Fruit fly (Drosophila melanogaster) whole organism, embryonic: ENCODE measurements around the gene Son.

ENCODE experiments used
- Abd-B ChIP-seq: fragments of 200-800 bp; sonication (Bioruptor generic); optimal IDR thresholded peaks from 2 replicates; lab custom pipeline; 2018; ENCODE audit warnings: missing biosample characterization, mild to moderate bottlenecking, missing genetic modification characterization, moderate library complexity
- CG10321 ChIP-seq: fragments of 200-800 bp; sonication (Bioruptor generic); IDR thresholded peaks from 2 replicates; pipeline ENCODE4 v1.3.6; 2022; ENCODE audit warnings: missing biosample characterization, missing genetic modification characterization
- CG11093 ChIP-seq: fragments of 200-800 bp; sonication (Bioruptor generic); IDR thresholded peaks from 3 replicates; pipeline ENCODE4 v1.3.6; 2022; ENCODE audit warnings: missing biosample characterization, missing genetic modification characterization
- CG11456 ChIP-seq: fragments of 200-800 bp; sonication (Bioruptor generic); IDR thresholded peaks from 3 replicates; pipeline ENCODE4 v1.3.6; 2022; ENCODE audit warnings: missing biosample characterization, missing genetic modification characterization
- CG12299 ChIP-seq: fragments of 200-800 bp; sonication (Bioruptor generic); optimal IDR thresholded peaks from 2 replicates; lab custom pipeline; 2018; ENCODE audit warnings: missing biosample characterization, mild to moderate bottlenecking, missing genetic modification characterization
- CG13296 ChIP-seq: fragments of 200-800 bp; sonication (Bioruptor generic); optimal IDR thresholded peaks from 3 replicates; lab custom pipeline; 2018; ENCODE audit warnings: missing biosample characterization, mild to moderate bottlenecking, missing genetic modification characterization
- CG13624 ChIP-seq: fragments of 200-800 bp; sonication (Bioruptor generic); optimal IDR thresholded peaks from 2 replicates; lab custom pipeline; 2016; ENCODE audit warnings: missing biosample characterization, missing genetic modification characterization
- CG14860 ChIP-seq: fragments of 200-800 bp; sonication (Bioruptor generic); IDR thresholded peaks from 3 replicates; pipeline ENCODE4 v1.3.6; 2022; ENCODE audit warnings: missing biosample characterization, missing genetic modification characterization; ENCODE audit not compliant: partially characterized antibody
- CG15601 ChIP-seq: fragments of 200-800 bp; sonication (Bioruptor generic); optimal IDR thresholded peaks from 3 replicates; lab custom pipeline; 2019; ENCODE audit warnings: missing biosample characterization, mild to moderate bottlenecking, missing genetic modification characterization, moderate library complexity
- CG16779 ChIP-seq: fragments of 200-800 bp; sonication (Bioruptor generic); IDR thresholded peaks from 2 replicates; pipeline ENCODE4 v1.3.6; 2022; ENCODE audit warnings: missing biosample characterization, missing genetic modification characterization
- CG17361 ChIP-seq: fragments of 200-800 bp; sonication (Bioruptor generic); IDR thresholded peaks from 3 replicates; pipeline ENCODE4 v1.3.6; 2022; ENCODE audit warnings: missing biosample characterization, missing genetic modification characterization
- CG17802 ChIP-seq: fragments of 200-800 bp; sonication (Bioruptor generic); optimal IDR thresholded peaks from 2 replicates; lab custom pipeline; 2018; ENCODE audit warnings: missing biosample characterization, mild to moderate bottlenecking, missing genetic modification characterization, moderate library complexity
- CG2202 ChIP-seq: fragments of 200-800 bp; sonication (Bioruptor generic); optimal IDR thresholded peaks from 2 replicates; lab custom pipeline; 2018; ENCODE audit warnings: missing biosample characterization, mild to moderate bottlenecking, missing genetic modification characterization
- CG30431 ChIP-seq: fragments of 200-800 bp; sonication (Bioruptor generic); optimal IDR thresholded peaks from 2 replicates; lab custom pipeline; 2017; ENCODE audit warnings: missing biosample characterization, missing genetic modification characterization
- CG31441 ChIP-seq: fragments of 200-800 bp; sonication (Bioruptor generic); IDR thresholded peaks from 2 replicates; pipeline ENCODE4 v1.3.6; 2022; ENCODE audit warnings: missing biosample characterization, missing genetic modification characterization
- CG32532 ChIP-seq: fragments of 200-800 bp; sonication (Bioruptor generic); IDR thresholded peaks from 2 replicates; pipeline ENCODE4 v1.3.6; 2022; ENCODE audit warnings: missing biosample characterization, missing genetic modification characterization
- CG33557 ChIP-seq: fragments of 200-800 bp; sonication (Bioruptor generic); optimal IDR thresholded peaks from 2 replicates; lab custom pipeline; 2019; ENCODE audit warnings: missing biosample characterization, mild to moderate bottlenecking, missing genetic modification characterization, moderate library complexity
- CG34376 ChIP-seq: fragments of 200-800 bp; sonication (Bioruptor generic); optimal IDR thresholded peaks from 2 replicates; lab custom pipeline; 2018; ENCODE audit warnings: missing biosample characterization, mild to moderate bottlenecking, missing genetic modification characterization
- CG3838 ChIP-seq: fragments of 200-800 bp; sonication (Bioruptor generic); optimal IDR thresholded peaks from 3 replicates; lab custom pipeline; 2016; ENCODE audit warnings: missing biosample characterization, missing genetic modification characterization
- Chrac-16 ChIP-seq: fragments of 200-800 bp; sonication (Bioruptor generic); optimal IDR thresholded peaks from 3 replicates; lab custom pipeline; 2016; ENCODE audit warnings: missing biosample characterization, missing genetic modification characterization
- D ChIP-seq, 2 experiments: fragments of 200-800 bp in 1 of 2; fragments of >200 bp in 1 of 2; sonication (Bioruptor generic) in 1 of 2; optimal IDR thresholded peaks; 2 replicates in 1 of 2; 3 replicates in 1 of 2; lab custom pipeline; 2017; ENCODE audit warnings: mild to moderate bottlenecking in 1 of 2, missing biosample characterization in 1 of 2, missing genetic modification characterization in 1 of 2, missing genetic modification reagents in 1 of 2
- Dek ChIP-seq: fragments of 200-800 bp; sonication (Bioruptor generic); optimal IDR thresholded peaks from 3 replicates; lab custom pipeline; 2019; ENCODE audit warnings: missing biosample characterization, mild to moderate bottlenecking, missing genetic modification characterization, moderate library complexity
- Fer1 ChIP-seq: fragments of 200-800 bp; sonication (Bioruptor generic); optimal IDR thresholded peaks from 2 replicates; lab custom pipeline; 2017; ENCODE audit warnings: missing biosample characterization, mild to moderate bottlenecking, missing genetic modification characterization
- Hand ChIP-seq: fragments of 200-800 bp; sonication (Bioruptor generic); optimal IDR thresholded peaks from 2 replicates; lab custom pipeline; 2017; ENCODE audit warnings: mild to moderate bottlenecking, missing biosample characterization, missing genetic modification reagents, missing genetic modification characterization
- HmgD ChIP-seq: fragments of 200-800 bp; sonication (Bioruptor generic); optimal IDR thresholded peaks from 3 replicates; lab custom pipeline; 2016; ENCODE audit warnings: missing biosample characterization, missing genetic modification characterization
- Mes4 ChIP-seq: fragments of 200-800 bp; sonication (Bioruptor generic); optimal IDR thresholded peaks from 2 replicates; lab custom pipeline; 2016; ENCODE audit warnings: missing biosample characterization, missing genetic modification characterization
- Nf-YB ChIP-seq: fragments of 200-800 bp; sonication (Bioruptor generic); optimal IDR thresholded peaks from 3 replicates; lab custom pipeline; 2019; ENCODE audit warnings: missing biosample characterization, mild to moderate bottlenecking, missing genetic modification characterization, moderate library complexity
- Optix ChIP-seq: fragments of 200-800 bp; sonication (Bioruptor generic); IDR thresholded peaks from 3 replicates; pipeline ENCODE4 v1.3.6; 2022; ENCODE audit warnings: missing biosample characterization, missing genetic modification characterization
- Trl ChIP-seq, 3 experiments: fragments of >200 bp in 2 of 3; fragments of 200-800 bp in 1 of 3; sonication (Bioruptor generic) in 1 of 3; optimal IDR thresholded peaks; 2 replicates in 1 of 3; 3 replicates in 2 of 3; lab custom pipeline; 2016 to 2017; ENCODE audit warnings: missing biosample characterization in 1 of 3, missing genetic modification characterization in 1 of 3
- Usf ChIP-seq: fragments of 200-800 bp; sonication (Bioruptor generic); optimal IDR thresholded peaks from 2 replicates; lab custom pipeline; 2017; ENCODE audit warnings: missing genotype, missing biosample characterization, missing genetic modification characterization
- Vsx1 ChIP-seq: fragments of 200-800 bp; sonication (Bioruptor generic); optimal IDR thresholded peaks from 2 replicates; lab custom pipeline; 2017; ENCODE audit warnings: missing biosample characterization, mild to moderate bottlenecking, missing genetic modification characterization, missing genetic modification reagents
- az2 ChIP-seq: fragments of 200-800 bp; sonication (Bioruptor generic); optimal IDR thresholded peaks from 3 replicates; lab custom pipeline; 2016; ENCODE audit warnings: missing biosample characterization, missing genetic modification characterization
- bcd ChIP-seq: fragments of 200-800 bp; sonication (Bioruptor generic); optimal IDR thresholded peaks from 2 replicates; lab custom pipeline; 2017; ENCODE audit warnings: missing biosample characterization, mild to moderate bottlenecking, missing genetic modification characterization
- crol ChIP-seq: fragments of 200-800 bp; sonication (Bioruptor generic); IDR thresholded peaks from 2 replicates; pipeline ENCODE4 v1.3.6; 2022; ENCODE audit warnings: missing biosample characterization, missing genetic modification characterization
- dati ChIP-seq: fragments of 200-800 bp; sonication (Bioruptor generic); IDR thresholded peaks from 2 replicates; pipeline ENCODE4 v1.3.6; 2022; ENCODE audit warnings: missing biosample characterization, missing genetic modification characterization
- disco-r ChIP-seq: fragments of 200-800 bp; sonication (Bioruptor generic); optimal IDR thresholded peaks from 2 replicates; lab custom pipeline; 2016; ENCODE audit warnings: missing biosample characterization, missing genetic modification characterization
- dm ChIP-seq: fragments of 200-800 bp; sonication (Bioruptor generic); optimal IDR thresholded peaks from 3 replicates; lab custom pipeline; 2016; ENCODE audit warnings: missing biosample characterization, missing genetic modification characterization
- dysf ChIP-seq: fragments of 200-800 bp; sonication (Bioruptor generic); IDR thresholded peaks from 3 replicates; pipeline ENCODE4 v1.3.6; 2022; ENCODE audit warnings: missing biosample characterization, missing genetic modification characterization
- fd96Cb ChIP-seq: fragments of 200-800 bp; sonication (Bioruptor generic); optimal IDR thresholded peaks from 2 replicates; lab custom pipeline; 2018; ENCODE audit warnings: missing biosample characterization, mild to moderate bottlenecking, missing genetic modification characterization, moderate library complexity
- gce ChIP-seq: fragments of 200-800 bp; sonication (Bioruptor generic); IDR thresholded peaks from 3 replicates; pipeline ENCODE4 v1.3.6; 2022; ENCODE audit warnings: missing biosample characterization, missing genetic modification characterization
- gcm2 ChIP-seq: fragments of 200-800 bp; sonication (Bioruptor generic); optimal IDR thresholded peaks from 2 replicates; lab custom pipeline; 2016; ENCODE audit warnings: missing biosample characterization, missing genetic modification characterization
- grn ChIP-seq: fragments of 200-800 bp; sonication (Bioruptor generic); optimal IDR thresholded peaks from 3 replicates; lab custom pipeline; 2017; ENCODE audit warnings: missing biosample characterization, missing genetic modification characterization
- h ChIP-seq: fragments of >200 bp; optimal IDR thresholded peaks from 2 replicates; lab custom pipeline; 2017
- insv ChIP-seq, 2 experiments: fragments of 200-800 bp; sonication (Bioruptor generic); optimal IDR thresholded peaks; 3 replicates each; lab custom pipeline; 2016 to 2018; ENCODE audit warnings: missing biosample characterization in 2 of 2, missing genetic modification characterization in 2 of 2
- klu ChIP-seq: fragments of 200-800 bp; sonication (Bioruptor generic); IDR thresholded peaks from 2 replicates; pipeline ENCODE4 v1.3.6; 2022; ENCODE audit warnings: missing biosample characterization, missing genetic modification characterization
- mam ChIP-seq: fragments of 200-800 bp; sonication (Bioruptor generic); optimal IDR thresholded peaks from 3 replicates; lab custom pipeline; 2016; ENCODE audit warnings: missing biosample characterization, missing genetic modification characterization
- pb ChIP-seq: fragments of 200-800 bp; sonication (Bioruptor generic); optimal IDR thresholded peaks from 3 replicates; lab custom pipeline; 2016; ENCODE audit warnings: missing biosample characterization, missing genetic modification characterization
- sd ChIP-seq: fragments of 200-800 bp; sonication (Bioruptor generic); optimal IDR thresholded peaks from 3 replicates; lab custom pipeline; 2018; ENCODE audit warnings: missing biosample characterization, mild to moderate bottlenecking, missing genetic modification characterization, moderate library complexity
- sqz ChIP-seq: fragments of 200-800 bp; sonication (Bioruptor generic); optimal IDR thresholded peaks from 3 replicates; lab custom pipeline; 2018; ENCODE audit warnings: missing biosample characterization, mild to moderate bottlenecking, missing genetic modification characterization
- stc ChIP-seq: fragments of 200-800 bp; sonication (Bioruptor generic); IDR thresholded peaks from 2 replicates; pipeline ENCODE4 v1.3.6; 2022; ENCODE audit warnings: missing biosample characterization, missing genetic modification characterization
- trem ChIP-seq: fragments of 200-800 bp; optimal IDR thresholded peaks from 3 replicates; lab custom pipeline; 2019; ENCODE audit warnings: missing biosample characterization, mild to moderate bottlenecking, missing genetic modification characterization, moderate library complexity

Son gene

DNA sequence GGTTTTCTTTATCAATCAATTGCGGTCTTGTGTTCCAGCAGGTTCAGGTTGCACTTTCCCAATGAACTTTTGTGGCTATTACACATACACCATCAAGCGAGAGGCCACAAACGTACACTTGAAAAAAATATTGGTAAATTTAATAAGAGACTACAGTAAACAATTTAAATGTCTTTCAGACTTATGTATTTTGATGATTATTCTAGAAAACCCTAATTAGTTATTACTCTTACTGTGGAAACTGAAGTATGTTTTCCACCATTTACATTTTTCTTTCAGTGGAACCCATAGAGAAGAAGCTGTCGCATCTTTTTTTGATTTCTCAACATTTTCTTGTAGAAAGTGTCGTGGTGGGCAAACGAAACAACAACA is 43.7 kb upstream of the Son start (continued):
- TF ChIP-seq gcm2 (GFP tag; lab: Kevin White, UChicago) (peak; percentile 50), CG33557 (GFP tag; lab: Kevin White, UChicago) (peak; percentile 64), klu (GFP tag; lab: Robert Waterston, UW) (peak; percentile 70), CG11456 (peak; percentile 88; the same call in 2 of the 3 replicates), fd96Cb (tag; lab: Kevin White, UChicago) (peak; percentile 96), CG16779 (GFP tag; lab: Robert Waterston, UW) (peak; percentile 60), CG34376 (GFP tag; lab: Kevin White, UChicago) (no peak), CG13624 (GFP tag; lab: Kevin White, UChicago) (peak; percentile 89), CG15601 (tag; lab: Kevin White, UChicago) (peak; percentile 93), dysf (GFP tag; lab: Robert Waterston, UW) (peak; percentile 91), CG2202 (tag; lab: Kevin White, UChicago) (peak; percentile 87), Vsx1 (peak; percentile 72), sd (tag; lab: Kevin White, UChicago) (peak; percentile 38), Mes4 (GFP tag; lab: Kevin White, UChicago) (peak; percentile 91), mam (GFP tag; lab: Kevin White, UChicago) (peak; percentile 87), sqz (peak; percentile 86), Abd-B (GFP tag; lab: Kevin White, UChicago) (no peak), CG30431 (GFP tag; lab: Kevin White, UChicago) (peak; percentile 80), Fer1 (GFP tag; lab: Kevin White, UChicago) (peak; percentile 78), Dek (tag; lab: Kevin White, UChicago) (peak; percentile 90), bcd (peak; percentile 82), trem (tag; lab: Kevin White, UChicago) (peak; percentile 93), Hand (peak; percentile 71), stc (GFP tag; lab: Robert Waterston, UW) (peak; percentile 93), D (optimal IDR thresholded peaks at IDR 0.05; lab: Kevin White, UChicago) (no peak), D (GFP tag; optimal IDR thresholded peaks at IDR 0.05; lab: Kevin White, UChicago) (peak; percentile 94), Optix (GFP tag; lab: Robert Waterston, UW) (peak; percentile 47; the same call in 2 of the 3 replicates), CG3838 (peak; percentile 78), Usf (GFP tag; lab: Kevin White, UChicago) (peak; percentile 52), CG11093 (GFP tag; lab: Robert Waterston, UW) (peak; percentile 89), dm (GFP tag; lab: Kevin White, UChicago) (peak; percentile 88), grn (GFP tag; lab: Kevin White, UChicago) (no peak), CG14860 (GFP tag; lab: Robert Waterston, UW) (no peak), disco-r (GFP tag; lab: Kevin White, UChicago) (peak; percentile 88), az2 (GFP tag; lab: Kevin White, UChicago) (peak; percentile 96), HmgD (GFP tag; lab: Kevin White, UChicago) (peak; percentile 9), gce (GFP tag; lab: Robert Waterston, UW) (peak; percentile 94), Trl (optimal IDR thresholded peaks at IDR 0.05; lab: Kevin White, UChicago) (no peak), Trl (GFP tag; optimal IDR thresholded peaks at IDR 0.05; lab: Kevin White, UChicago) (peak; percentile 88), h (lab: Kevin White, UChicago) (no peak), CG17802 (tag; lab: Kevin White, UChicago) (peak; percentile 79), CG32532 (GFP tag; lab: Robert Waterston, UW) (peak; percentile 93), crol (GFP tag; lab: Robert Waterston, UW) (peak; percentile 42; the same call in 1 of the 2 replicates), CG17361 (GFP tag; lab: Robert Waterston, UW) (peak; percentile 97), dati (GFP tag; lab: Robert Waterston, UW) (peak; percentile 80), insv (GFP tag; optimal IDR thresholded peaks at IDR 0.05; lab: Kevin White, UChicago) (no peak), pb (GFP tag; lab: Kevin White, UChicago) (peak; percentile 84), CG12299 (peak; percentile 92), CG31441 (peak; percentile 98), CG10321 (GFP tag; lab: Robert Waterston, UW) (peak; percentile 59), Nf-YB (GFP tag; lab: Kevin White, UChicago) (peak; percentile 78), CG13296 (GFP tag; lab: Kevin White, UChicago) (peak; percentile 81), Chrac-16 (GFP tag; lab: Kevin White, UChicago) (peak; percentile 83)
